Worm (Caenorhabditis elegans): ENCODE measurements around the gene F56D2.8.

ce11 chrIII:5572806-5573205, 9.9 kb downstream of the F56D2.8 start:
- TF ChIP-seq ztf-11 (tag; optimal IDR thresholded peaks at IDR 0.05) (no peak), unc-39 (tag; optimal IDR thresholded peaks at IDR 0.05) (no peak), R02D3.7 (tag; optimal IDR thresholded peaks at IDR 0.05) (no peak), ama-1 (optimal IDR thresholded peaks at IDR 0.05) (no peak), elt-1 (tag; optimal IDR thresholded peaks at IDR 0.05) (no peak), nhr-23 (tag; optimal IDR thresholded peaks at IDR 0.05) (no peak), fos-1 (tag; optimal IDR thresholded peaks at IDR 0.05) (no peak)
